Worm (Caenorhabditis elegans) whole organism, L4 larva: ENCODE measurements around the gene F14D7.12.

Source experiments
- ces-1 ChIP-seq: fragments of 150-350 bp; sonication (generic microtip); optimal IDR thresholded peaks from 4 replicates; lab custom pipeline; 2014; ENCODE audit warnings: missing biosample characterization, missing genetic modification reagents, missing genetic modification characterization
- gei-8 ChIP-seq: fragments of 200-800 bp; sonication (Bioruptor generic); optimal IDR thresholded peaks from 2 replicates; lab custom pipeline; 2018; ENCODE audit warnings: mild to moderate bottlenecking, missing genetic modification characterization, missing compliant biosample characterization
- lin-39 ChIP-seq: fragments of 150-350 bp; optimal IDR thresholded peaks from 2 replicates; lab custom pipeline; 2014; ENCODE audit warnings: missing biosample characterization, missing genetic modification reagents, missing genetic modification characterization
- lir-3 ChIP-seq: sonication (generic microtip); optimal IDR thresholded peaks from 2 replicates; lab custom pipeline; 2016; ENCODE audit warnings: mild to moderate bottlenecking, missing genetic modification characterization, missing compliant biosample characterization
- mdl-1 ChIP-seq, 2 experiments: fragments of 150-350 bp in 1 of 2; sonication (generic microtip) in 1 of 2; optimal IDR thresholded peaks; 2 replicates each; lab custom pipeline; 2014 to 2017; ENCODE audit warnings: missing biosample characterization in 2 of 2, missing genetic modification characterization in 2 of 2
- mes-2 ChIP-seq: sonication (generic microtip); optimal IDR thresholded peaks from 2 replicates; lab custom pipeline; 2016; ENCODE audit warnings: missing genotype, mild to moderate bottlenecking, missing genetic modification characterization, missing compliant biosample characterization; ENCODE audit not compliant: poor library complexity, severe bottlenecking
- nhr-237 ChIP-seq: sonication (generic microtip); optimal IDR thresholded peaks from 2 replicates; lab custom pipeline; 2017; ENCODE audit warnings: missing biosample characterization, missing genetic modification characterization
- nhr-25 ChIP-seq: sonication (generic microtip); optimal IDR thresholded peaks from 2 replicates; lab custom pipeline; 2017; ENCODE audit warnings: missing genetic modification characterization, mild to moderate bottlenecking, missing compliant biosample characterization, antibody characterized with exemption, moderate library complexity, borderline replicate concordance; ENCODE audit not compliant: insufficient read depth
- nhr-28 ChIP-seq: fragments of 150-350 bp; optimal IDR thresholded peaks from 2 replicates; lab custom pipeline; 2014; ENCODE audit warnings: missing biosample characterization, missing genetic modification characterization
- unc-130 ChIP-seq: sonication (generic microtip); optimal IDR thresholded peaks from 2 replicates; lab custom pipeline; 2016; ENCODE audit warnings: missing genetic modification reagents, missing genetic modification characterization, missing compliant biosample characterization
- zag-1 ChIP-seq: fragments of 150-350 bp; optimal IDR thresholded peaks from 2 replicates; lab custom pipeline; 2014; ENCODE audit warnings: missing biosample characterization, missing genetic modification characterization
- zip-2 ChIP-seq: fragments of 150-350 bp; optimal IDR thresholded peaks from 2 replicates; lab custom pipeline; 2014; ENCODE audit warnings: missing biosample characterization, missing genetic modification characterization

- TF ChIP-seq zag-1, result no peak
- TF ChIP-seq nhr-237 (tag; lab: Kevin White, UChicago), result no peak
- no peak for TF ChIP-seq ces-1
- no peak for TF ChIP-seq zip-2 (tag; lab: Kevin White, UChicago)
- TF ChIP-seq mes-2, result no peak
- no peak for TF ChIP-seq unc-130 (GFP tag; lab: Kevin White, UChicago)
- TF ChIP-seq mdl-1 (tag; optimal IDR thresholded peaks at IDR 0.05; lab: Kevin White, UChicago), result no peak
- no peak for TF ChIP-seq lin-39 (tag; lab: Kevin White, UChicago)
- no peak for TF ChIP-seq lir-3 (tag; lab: Kevin White, UChicago)
- no peak for TF ChIP-seq nhr-25 (tag; lab: Kevin White, UChicago)
- no peak for TF ChIP-seq nhr-28 (tag; lab: Kevin White, UChicago)
- TF ChIP-seq gei-8 (GFP tag; lab: Kevin White, UChicago), result no peak
These were observed 14.0 kb upstream of the F14D7.12 start, which contains the start of gene F40G12.11 for ce11 chrV:14285803-14286202.
